3 worm cellular contexts compared by ENCODE assay signal in the genomic region with DNA sequence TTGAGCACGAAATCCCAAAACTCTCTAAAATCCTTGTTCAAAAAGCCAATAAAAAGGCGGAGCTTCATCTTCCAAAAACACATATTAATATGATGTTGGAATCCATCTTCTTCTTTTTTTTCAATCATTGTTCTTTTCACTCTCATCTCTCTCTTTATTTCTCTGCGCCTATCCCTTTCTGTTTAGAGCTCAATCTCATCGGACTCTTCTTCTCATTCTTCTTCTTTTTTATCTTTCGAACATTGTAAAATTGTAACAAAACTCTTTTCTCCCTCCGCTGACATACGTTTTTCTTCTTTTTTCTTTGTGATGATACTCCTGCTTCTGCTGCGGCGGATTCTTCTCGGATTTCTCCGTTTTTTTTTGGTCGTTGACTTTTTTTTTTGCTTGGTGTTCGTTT.
A peak's percentile ranks its signal among the peaks of the same experiment; 100 is the strongest.
TF ChIP-seq lines count a peak whose summit lies in the region.

No protein-coding gene starts in this region.

TF ChIP-seq in whole organism, L1 larva, 84 proteins besides CTCF, POLR2A, EP300 and RAD21 (continued from another document):
- TF ChIP-seq pqm-1 (tag; optimal IDR thresholded peaks at IDR 0.05; lab: Kevin White, UChicago): no peak
- peak; percentile 2 for TF ChIP-seq ztf-4 (tag; optimal IDR thresholded peaks at IDR 0.05; lab: Kevin White, UChicago)
- no peak for TF ChIP-seq jun-1 (tag; optimal IDR thresholded peaks at IDR 0.05; lab: Kevin White, UChicago)
- no peak for TF ChIP-seq hpl-2 (GFP tag; optimal IDR thresholded peaks at IDR 0.05; lab: Kevin White, UChicago)
- peak; percentile 37 to 43 for TF ChIP-seq lsy-2 (tag; optimal IDR thresholded peaks at IDR 0.05; lab: Kevin White, UChicago)
- TF ChIP-seq nhr-71 (tag; optimal IDR thresholded peaks at IDR 0.05; lab: Kevin White, UChicago): peak; percentile 46
- no peak for TF ChIP-seq lin-35 (GFP tag; optimal IDR thresholded peaks at IDR 0.05; lab: Kevin White, UChicago)
- peak in 1 of 3 experiments; percentile 15 for TF ChIP-seq ceh-82 (tag; optimal IDR thresholded peaks at IDR 0.05; lab: Kevin White, UChicago)
- no peak for TF ChIP-seq zip-4 (GFP tag; optimal IDR thresholded peaks at IDR 0.05; lab: Kevin White, UChicago)
- no peak for TF ChIP-seq ceh-63 (GFP tag; optimal IDR thresholded peaks at IDR 0.05; lab: Kevin White, UChicago)
- TF ChIP-seq nhr-12 (tag; optimal IDR thresholded peaks at IDR 0.05; lab: Kevin White, UChicago): no peak
- TF ChIP-seq fkh-4 (tag; optimal IDR thresholded peaks at IDR 0.05; lab: Kevin White, UChicago; ENCODE audit: borderline replicate concordance): no peak
- no peak for TF ChIP-seq elt-3 (tag; optimal IDR thresholded peaks at IDR 0.05; lab: Kevin White, UChicago)
- TF ChIP-seq nhr-237 (tag; optimal IDR thresholded peaks at IDR 0.05; lab: Kevin White, UChicago): no peak
- TF ChIP-seq dsc-1 (tag; optimal IDR thresholded peaks at IDR 0.05; lab: Kevin White, UChicago): peak; percentile 32
- peak; percentile 78 for TF ChIP-seq lin-14 (GFP tag; optimal IDR thresholded peaks at IDR 0.05; lab: Kevin White, UChicago)
- TF ChIP-seq irx-1 (tag; optimal IDR thresholded peaks at IDR 0.05; lab: Kevin White, UChicago): peak; percentile 41
- TF ChIP-seq hlh-4 (tag; optimal IDR thresholded peaks at IDR 0.05; lab: Kevin White, UChicago): no peak
- peak; percentile 20 for TF ChIP-seq snu-23 (GFP tag; optimal IDR thresholded peaks at IDR 0.05; lab: Kevin White, UChicago)
- peak; percentile 34 for TF ChIP-seq rnt-1 (tag; optimal IDR thresholded peaks at IDR 0.05; lab: Kevin White, UChicago)
- no peak for TF ChIP-seq elt-2 (tag; optimal IDR thresholded peaks at IDR 0.05; lab: Kevin White, UChicago)
- TF ChIP-seq blmp-1 (tag; optimal IDR thresholded peaks at IDR 0.05; lab: Kevin White, UChicago): no peak

TF ChIP-seq in whole organism, L2 larva, 48 proteins besides CTCF, POLR2A, EP300 and RAD21 (continued from another document):
- no peak for TF ChIP-seq gmeb-1 (tag; optimal IDR thresholded peaks at IDR 0.05; lab: Kevin White, UChicago)
- TF ChIP-seq dmd-4 (tag; optimal IDR thresholded peaks at IDR 0.05; lab: Kevin White, UChicago): no peak
- TF ChIP-seq lin-39 (tag; optimal IDR thresholded peaks at IDR 0.05; lab: Kevin White, UChicago): no peak
- no peak for TF ChIP-seq sma-3 (GFP tag; optimal IDR thresholded peaks at IDR 0.05; lab: Kevin White, UChicago)
- no peak for TF ChIP-seq blmp-1 (tag; optimal IDR thresholded peaks at IDR 0.05; lab: Kevin White, UChicago; ENCODE audit: insufficient read depth)
- TF ChIP-seq nhr-23 (tag; optimal IDR thresholded peaks at IDR 0.05; lab: Kevin White, UChicago): no peak
- peak; percentile 6 for TF ChIP-seq zag-1 (tag; optimal IDR thresholded peaks at IDR 0.05; lab: Kevin White, UChicago)
- no peak for TF ChIP-seq mdl-1 (tag; optimal IDR thresholded peaks at IDR 0.05; lab: Kevin White, UChicago)
- TF ChIP-seq elt-3 (tag; optimal IDR thresholded peaks at IDR 0.05; lab: Kevin White, UChicago): no peak
- no peak for TF ChIP-seq nhr-25 (tag; optimal IDR thresholded peaks at IDR 0.05; lab: Kevin White, UChicago)
- no peak for TF ChIP-seq mbf-1 (tag; optimal IDR thresholded peaks at IDR 0.05; lab: Kevin White, UChicago)
- TF ChIP-seq lsy-2 (tag; optimal IDR thresholded peaks at IDR 0.05; lab: Kevin White, UChicago): peak in 1 of 2 experiments; percentile 50
- no peak for TF ChIP-seq ceh-82 (tag; optimal IDR thresholded peaks at IDR 0.05; lab: Kevin White, UChicago)
- no peak for TF ChIP-seq unc-62 (GFP tag; optimal IDR thresholded peaks at IDR 0.05; lab: Kevin White, UChicago)
- TF ChIP-seq lin-11 (tag; optimal IDR thresholded peaks at IDR 0.05; lab: Kevin White, UChicago): no peak
- peak; percentile 5 for TF ChIP-seq crh-2 (tag; optimal IDR thresholded peaks at IDR 0.05; lab: Kevin White, UChicago)
- TF ChIP-seq Y55F3AM.14 (GFP tag; optimal IDR thresholded peaks at IDR 0.05; lab: Kevin White, UChicago): no peak
- no peak for TF ChIP-seq nhr-11 (tag; optimal IDR thresholded peaks at IDR 0.05; lab: Kevin White, UChicago)
- peak; percentile 14 for TF ChIP-seq mab-5 (tag; optimal IDR thresholded peaks at IDR 0.05; lab: Kevin White, UChicago)
- TF ChIP-seq lin-13 (GFP tag; optimal IDR thresholded peaks at IDR 0.05; lab: Kevin White, UChicago): no peak
- no peak for TF ChIP-seq ceh-16 (tag; optimal IDR thresholded peaks at IDR 0.05; lab: Kevin White, UChicago)
- TF ChIP-seq alr-1 (tag; optimal IDR thresholded peaks at IDR 0.05; lab: Kevin White, UChicago): no peak
- TF ChIP-seq nhr-10 (tag; optimal IDR thresholded peaks at IDR 0.05; lab: Kevin White, UChicago): no peak
- TF ChIP-seq ztf-4 (tag; optimal IDR thresholded peaks at IDR 0.05; lab: Kevin White, UChicago): no peak

TF ChIP-seq in whole organism, L3 larva, 47 proteins besides CTCF, POLR2A, EP300 and RAD21 (continued from another document):
- TF ChIP-seq nfya-1 (tag; optimal IDR thresholded peaks at IDR 0.05; lab: Kevin White, UChicago; ENCODE audit: insufficient read depth): peak; percentile 60
- TF ChIP-seq lin-15B (tag; optimal IDR thresholded peaks at IDR 0.05; lab: Kevin White, UChicago): no peak
- no peak for TF ChIP-seq ama-1 (optimal IDR thresholded peaks at IDR 0.05; lab: Kevin White, UChicago)
- TF ChIP-seq hmg-11 (tag; optimal IDR thresholded peaks at IDR 0.05; lab: Kevin White, UChicago): no peak
- TF ChIP-seq zag-1 (tag; optimal IDR thresholded peaks at IDR 0.05; lab: Kevin White, UChicago): no peak
- no peak for TF ChIP-seq nhr-76 (tag; optimal IDR thresholded peaks at IDR 0.05; lab: Kevin White, UChicago)
- TF ChIP-seq nhr-43 (tag; optimal IDR thresholded peaks at IDR 0.05; lab: Kevin White, UChicago; ENCODE audit: poor library complexity, severe bottlenecking): no peak
- no peak for TF ChIP-seq nhr-77 (tag; optimal IDR thresholded peaks at IDR 0.05; lab: Kevin White, UChicago)
- no peak for TF ChIP-seq elt-3 (tag; optimal IDR thresholded peaks at IDR 0.05; lab: Kevin White, UChicago)
